Fruit fly (Drosophila melanogaster) whole organism: ENCODE data around the gene RpS6.

ENCODE experiments used
- CG8478 ChIP-seq: fragments of >200 bp; optimal IDR thresholded peaks from 2 replicates; lab custom pipeline; 2018; ENCODE audit warnings: inconsistent platforms
- Dll ChIP-seq: fragments of >200 bp; optimal IDR thresholded peaks from 2 replicates; lab custom pipeline; 2017
- EcR ChIP-seq, 2 experiments: fragments of >200 bp; optimal IDR thresholded peaks; 2 replicates each; lab custom pipeline; 2017; ENCODE audit warnings: missing biosample characterization in 2 of 2, missing genetic modification characterization in 2 of 2, missing genetic modification reagents in 2 of 2
- pan ChIP-seq: fragments of >200 bp; optimal IDR thresholded peaks from 2 replicates; lab custom pipeline; 2017
- psq ChIP-seq: fragments of >200 bp; optimal IDR thresholded peaks from 2 replicates; lab custom pipeline; 2017
- usp ChIP-seq: fragments of >200 bp; optimal IDR thresholded peaks from 2 replicates; lab custom pipeline; 2017; ENCODE audit warnings: missing biosample characterization, missing genetic modification characterization, mixed read lengths

dm6 chrX:7891596-7892538 is 9.3 kb downstream of the RpS6 start, which contains the start of gene Nek2:
- TF ChIP-seq CG8478 (lab: Kevin White, UChicago) (no peak), EcR (GFP tag; optimal IDR thresholded peaks at IDR 0.05; lab: Kevin White, UChicago) (no peak), pan (lab: Kevin White, UChicago) (no peak), usp (GFP tag; lab: Kevin White, UChicago) (no peak), psq (lab: Kevin White, UChicago) (no peak), Dll (lab: Kevin White, UChicago) (no peak)
